Fruit fly (Drosophila melanogaster) Kc167 (cell line): Measurements from ENCODE around the gene Setd3.

Source experiments
- Myc ChIP-seq: fragments of >200 bp; optimal IDR thresholded peaks from 2 replicates; lab custom pipeline; 2017; ENCODE audit warnings: missing external identifiers
- Sin3A ChIP-seq: fragments of >200 bp; optimal IDR thresholded peaks from 2 replicates; lab custom pipeline; 2018; ENCODE audit warnings: missing external identifiers
- h ChIP-seq: fragments of >200 bp; optimal IDR thresholded peaks from 3 replicates; lab custom pipeline; 2018; ENCODE audit warnings: missing external identifiers
- insv ChIP-seq: fragments of >200 bp; optimal IDR thresholded peaks from 3 replicates; lab custom pipeline; 2018; ENCODE audit warnings: missing external identifiers
- psq ChIP-seq: fragments of >200 bp; optimal IDR thresholded peaks from 2 replicates; lab custom pipeline; 2017; ENCODE audit warnings: missing external identifiers
- ttk ChIP-seq: sonication (Bioruptor generic); optimal IDR thresholded peaks from 2 replicates; lab custom pipeline; 2017; ENCODE audit warnings: missing external identifiers

The Setd3 gene

dm6 chrX:6976364-6976763 is 7.8 kb upstream of the Setd3 start:
- TF ChIP-seq Myc (no peak), Sin3A (lab: Kevin White, UChicago) (no peak), insv (lab: Kevin White, UChicago) (no peak), psq (lab: Kevin White, UChicago) (no peak), h (no peak), ttk (lab: Kevin White, UChicago) (no peak)

dm6 chrX:6974221-6974620 is 5.7 kb upstream of the Setd3 start:
- TF ChIP-seq h (no peak), Sin3A (lab: Kevin White, UChicago) (no peak), psq (lab: Kevin White, UChicago) (no peak)

DNA sequence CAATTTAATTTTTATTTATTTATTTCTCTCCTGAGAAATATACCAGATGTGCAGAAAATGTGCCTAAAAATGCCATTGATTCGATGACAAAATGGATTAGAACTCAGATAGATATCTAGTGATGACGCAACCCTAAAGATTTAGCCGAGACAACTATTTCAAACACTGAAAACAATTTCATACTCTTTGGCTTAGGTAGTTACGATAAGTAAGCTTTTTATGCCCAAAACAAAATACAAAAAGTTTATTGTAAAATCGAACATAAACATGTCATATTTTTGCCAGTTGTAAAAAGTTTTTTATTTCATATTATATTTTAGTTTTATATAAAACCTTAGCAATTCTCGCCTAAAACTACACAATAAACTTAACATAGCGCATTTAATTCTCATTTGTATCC is 4.8 kb upstream of the Setd3 start, which contains the start of gene CG3040:
CG3040 (minus strand) TSS at position 54 of the 400 bp plus-strand sequence.
- TF ChIP-seq Myc = no peak
- no peak for TF ChIP-seq Sin3A (lab: Kevin White, UChicago)
- no peak for TF ChIP-seq h
- no peak for TF ChIP-seq ttk (lab: Kevin White, UChicago)
- no peak for TF ChIP-seq insv (lab: Kevin White, UChicago)
- no peak for TF ChIP-seq psq (lab: Kevin White, UChicago)

dm6 chrX:6969364-6970137 is 1.0 kb upstream of the Setd3 start, which contains the start of gene CG4586:
Gene CG4586 (plus strand): TSS chrX:6969918.
- TF ChIP-seq insv (lab: Kevin White, UChicago) (no peak), Sin3A (lab: Kevin White, UChicago) (no peak), Myc (no peak), psq (lab: Kevin White, UChicago) (no peak), h (no peak), ttk (lab: Kevin White, UChicago) (no peak)

DNA sequence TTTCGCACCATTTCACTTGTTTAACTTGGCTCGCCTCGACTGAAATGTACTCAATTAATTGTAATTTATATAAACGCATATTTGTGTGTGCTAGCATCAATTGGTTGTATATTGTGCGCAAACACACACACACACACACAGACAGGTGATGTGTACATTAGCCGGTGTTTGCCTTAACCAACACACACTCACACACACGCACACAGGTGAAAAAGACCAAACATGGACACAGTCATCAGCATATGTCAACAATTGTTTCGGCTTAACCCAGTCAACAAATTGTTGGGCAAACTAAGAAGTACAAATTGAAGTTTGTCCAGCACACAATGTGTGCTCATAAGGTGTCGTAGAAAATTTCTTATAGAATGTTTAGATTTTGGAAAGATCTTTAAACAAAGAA is 31.1 kb downstream of the Setd3 start:
- TF ChIP-seq h = no peak
- TF ChIP-seq insv (lab: Kevin White, UChicago) = no peak
- no peak for TF ChIP-seq Sin3A (lab: Kevin White, UChicago)
- no peak for TF ChIP-seq ttk (lab: Kevin White, UChicago)
- TF ChIP-seq Myc = no peak
- no peak for TF ChIP-seq psq (lab: Kevin White, UChicago)

DNA sequence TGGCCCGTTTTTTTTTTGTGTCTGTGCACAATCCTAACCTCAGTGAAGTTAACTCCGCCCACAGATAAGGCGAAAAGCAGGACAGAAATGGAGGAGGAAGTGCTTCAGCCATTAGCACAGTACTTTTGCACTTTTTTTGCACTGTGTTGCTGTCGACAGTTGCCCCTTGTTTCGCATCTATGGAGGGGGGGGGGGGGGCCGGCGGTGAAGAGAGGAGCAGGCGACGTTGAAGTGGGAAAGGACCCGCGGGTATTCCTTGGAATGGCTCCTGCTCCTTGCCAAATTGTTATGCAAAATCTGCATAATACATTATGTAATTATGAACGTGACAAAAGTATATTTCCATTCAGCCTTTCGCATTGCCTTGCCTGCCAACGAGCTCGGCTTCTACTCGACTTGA is 31.7 kb downstream of the Setd3 start:
- no peak for TF ChIP-seq h
- TF ChIP-seq psq (lab: Kevin White, UChicago) = no peak
- TF ChIP-seq Myc = no peak
- TF ChIP-seq Sin3A (lab: Kevin White, UChicago) = no peak
- no peak for TF ChIP-seq ttk (lab: Kevin White, UChicago)
- no peak for TF ChIP-seq insv (lab: Kevin White, UChicago)

DNA sequence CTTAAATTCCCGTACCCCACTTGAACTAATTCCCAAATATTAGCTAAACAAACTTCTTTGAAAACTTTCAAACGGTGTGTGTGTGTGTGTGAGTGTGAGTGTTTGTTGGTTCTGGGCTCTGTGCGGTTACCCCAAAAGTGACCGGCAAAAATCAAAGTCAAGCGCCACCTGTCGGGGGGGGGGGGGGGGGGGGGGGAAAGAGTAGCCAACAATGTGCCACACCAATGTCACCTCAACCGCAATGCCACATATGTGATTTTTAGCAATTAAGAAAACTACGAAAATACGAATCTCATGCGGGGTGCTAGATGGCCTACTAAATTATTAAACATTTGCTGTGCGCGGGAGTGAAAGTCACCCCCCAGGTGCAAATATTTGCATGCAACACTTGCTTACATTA is 34.8 kb downstream of the Setd3 start:
- TF ChIP-seq ttk (lab: Kevin White, UChicago) = no peak
- no peak for TF ChIP-seq insv (lab: Kevin White, UChicago)
- no peak for TF ChIP-seq h
- TF ChIP-seq psq (lab: Kevin White, UChicago) = no peak
- no peak for TF ChIP-seq Sin3A (lab: Kevin White, UChicago)
- no peak for TF ChIP-seq Myc

dm6 chrX:6929086-6929485 is 39.5 kb downstream of the Setd3 start:
- TF ChIP-seq h (no peak), psq (lab: Kevin White, UChicago) (no peak), ttk (lab: Kevin White, UChicago) (no peak), Sin3A (lab: Kevin White, UChicago) (no peak), Myc (no peak), insv (lab: Kevin White, UChicago) (no peak)

dm6 chrX:6912269-6912668 is 56.3 kb downstream of the Setd3 start:
- TF ChIP-seq Myc (no peak), insv (lab: Kevin White, UChicago) (no peak), psq (lab: Kevin White, UChicago) (no peak), ttk (lab: Kevin White, UChicago) (no peak), h (no peak), Sin3A (lab: Kevin White, UChicago) (no peak)

- TF ChIP-seq Myc = no peak
These were observed 59.4 kb downstream of the Setd3 start for dm6 chrX:6909135-6909534.

dm6 chrX:6908078-6908477 is 60.5 kb downstream of the Setd3 start, which contains the start of gene CG14431:
Gene CG14431 (plus strand): TSS chrX:6908277.
- TF ChIP-seq Sin3A (lab: Kevin White, UChicago) = no peak
- TF ChIP-seq ttk (lab: Kevin White, UChicago) = no peak
- TF ChIP-seq h = no peak
- no peak for TF ChIP-seq psq (lab: Kevin White, UChicago)
- TF ChIP-seq insv (lab: Kevin White, UChicago) = no peak
- TF ChIP-seq Myc = no peak
